Worm (Caenorhabditis elegans): ENCODE results near the gene col-101.

ce11 chrIV:330523-330922 lies 3.7 kb upstream of the col-101 start, which contains the start of gene F18F11.4:
- no peak for TF ChIP-seq snpc-4 (GFP tag; optimal IDR thresholded peaks at IDR 0.05)
- TF ChIP-seq snpc-4 (tag; optimal IDR thresholded peaks at IDR 0.05) = no peak
- no peak for TF ChIP-seq unc-62 (GFP tag; optimal IDR thresholded peaks at IDR 0.05)
- no peak for TF ChIP-seq him-1 (tag; optimal IDR thresholded peaks at IDR 0.05)
- TF ChIP-seq cebp-2 (GFP tag; IDR thresholded peaks at IDR 0.05) = no peak
- TF ChIP-seq ama-1 (optimal IDR thresholded peaks at IDR 0.05) = no peak
- no peak for TF ChIP-seq ama-1 (GFP tag; optimal IDR thresholded peaks at IDR 0.05)
- TF ChIP-seq hlh-12 (tag; optimal IDR thresholded peaks at IDR 0.05) = no peak
- no peak for TF ChIP-seq hsf-1 (GFP tag; IDR thresholded peaks at IDR 0.05)
- no peak for TF ChIP-seq K12H6.12 (tag; optimal IDR thresholded peaks at IDR 0.05)

Measured in whole organism, young adult.